Fruit fly (Drosophila melanogaster): ENCODE data around the gene CG34393.

The CG34393 gene

DNA sequence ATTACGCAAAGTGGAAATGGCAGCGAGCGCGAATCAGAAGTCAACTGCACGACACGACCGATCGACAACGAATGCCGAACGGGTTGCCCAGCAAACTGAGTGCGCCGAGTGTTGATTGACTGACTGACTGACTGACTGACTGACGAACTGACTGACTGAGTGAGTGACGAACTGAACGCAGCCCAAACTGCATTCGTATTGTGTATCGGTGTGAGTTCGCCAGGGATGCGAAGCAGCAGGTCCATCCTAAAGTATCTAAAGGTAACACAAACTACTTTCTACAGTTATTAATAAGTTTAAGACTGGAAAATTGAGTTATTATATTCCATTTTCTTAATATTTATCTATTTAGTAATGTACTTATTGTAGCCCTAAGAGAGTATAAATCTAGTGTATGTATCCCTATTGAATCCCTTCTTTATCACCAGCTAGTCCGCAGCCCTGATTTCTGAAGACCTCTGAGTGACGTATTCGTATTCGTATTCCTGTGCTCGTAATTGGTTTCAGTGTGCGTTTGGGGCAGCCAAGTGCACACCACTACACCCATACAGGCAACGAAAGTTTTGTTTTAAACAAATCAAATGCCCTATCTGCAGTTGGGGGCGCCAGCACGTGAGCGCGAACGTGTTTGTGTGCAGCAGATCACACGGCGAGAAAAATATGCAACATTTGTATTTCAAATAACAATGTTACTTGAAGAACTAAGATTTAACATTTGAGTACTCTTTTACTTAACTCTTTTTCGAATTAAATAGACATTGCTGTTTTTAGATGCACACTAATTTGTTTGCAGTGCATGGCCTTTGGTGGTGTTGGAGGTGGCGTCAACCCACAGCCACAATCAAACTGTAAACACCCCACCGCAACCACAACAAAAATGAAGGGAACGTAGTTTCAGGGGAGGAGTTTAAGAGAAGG is 47.3 kb downstream of the CG34393 start (continued):
- peak; percentile 89 for TF ChIP-seq CG13624 (GFP tag; optimal IDR thresholded peaks at IDR 0.05)
- peak; percentile 80 for TF ChIP-seq CG17912 (GFP tag; optimal IDR thresholded peaks at IDR 0.05)
- TF ChIP-seq CG10462 (GFP tag; optimal IDR thresholded peaks at IDR 0.05): peak; percentile 93
- TF ChIP-seq CG7357 (GFP tag; IDR thresholded peaks at IDR 0.05): peak; percentile 85
- TF ChIP-seq CG10959 (GFP tag; IDR thresholded peaks at IDR 0.05): peak; percentile 94
- TF ChIP-seq lbe (GFP tag; optimal IDR thresholded peaks at IDR 0.05): peak; percentile 5
- peak; percentile 82 for TF ChIP-seq CG12155 (GFP tag; optimal IDR thresholded peaks at IDR 0.05)
- TF ChIP-seq CG4404 (GFP tag; IDR thresholded peaks at IDR 0.05): peak; percentile 75
- peak; percentile 82 for TF ChIP-seq CG8290 (GFP tag; optimal IDR thresholded peaks at IDR 0.05)
- TF ChIP-seq CG8290 (tag; optimal IDR thresholded peaks at IDR 0.05): peak; percentile 56 to 97
- TF ChIP-seq CG12219 (GFP tag; optimal IDR thresholded peaks at IDR 0.05): peak; percentile 93
- peak; percentile 93 for TF ChIP-seq gce (GFP tag; IDR thresholded peaks at IDR 0.05)
- peak; percentile 98 for TF ChIP-seq ci (GFP tag; IDR thresholded peaks at IDR 0.05)
- no peak for TF ChIP-seq hb (GFP tag; IDR thresholded peaks at IDR 0.05; ENCODE audit: partially characterized antibody)
- TF ChIP-seq CG12942 (GFP tag; optimal IDR thresholded peaks at IDR 0.05): peak; percentile 90
- TF ChIP-seq CG33557 (GFP tag; optimal IDR thresholded peaks at IDR 0.05): peak; percentile 88
- peak; percentile 85 for TF ChIP-seq CG4282 (GFP tag; optimal IDR thresholded peaks at IDR 0.05)
- TF ChIP-seq CG31365 (tag; optimal IDR thresholded peaks at IDR 0.05): peak; percentile 77
- peak; percentile 89 for TF ChIP-seq sima (GFP tag; optimal IDR thresholded peaks at IDR 0.05)
- peak; percentile 83 for TF ChIP-seq vfl (GFP tag; optimal IDR thresholded peaks at IDR 0.05)
- peak; percentile 47 for TF ChIP-seq schlank (tag; optimal IDR thresholded peaks at IDR 0.05)
- peak; percentile 95 for TF ChIP-seq az2 (GFP tag; optimal IDR thresholded peaks at IDR 0.05)
- TF ChIP-seq CG34422 (GFP tag; IDR thresholded peaks at IDR 0.05): peak; percentile 95
- TF ChIP-seq sna (GFP tag; IDR thresholded peaks at IDR 0.05; ENCODE audit: partially characterized antibody): no peak
- peak; percentile 98 for TF ChIP-seq CG1603 (tag; optimal IDR thresholded peaks at IDR 0.05)
- TF ChIP-seq shn (GFP tag; optimal IDR thresholded peaks at IDR 0.05): peak; percentile 94
- peak; percentile 64; the same call in 1 of the 2 replicates for TF ChIP-seq CG8765 (GFP tag; IDR thresholded peaks at IDR 0.05)
- peak; percentile 85 for TF ChIP-seq odd (GFP tag; optimal IDR thresholded peaks at IDR 0.05)
- no peak for TF ChIP-seq amos (GFP tag; IDR thresholded peaks at IDR 0.05; ENCODE audit: partially characterized antibody)
- TF ChIP-seq HLH4C (GFP tag; IDR thresholded peaks at IDR 0.05; ENCODE audit: partially characterized antibody): no peak
- TF ChIP-seq ac (GFP tag; optimal IDR thresholded peaks at IDR 0.05): peak; percentile 39
- peak; percentile 96 for TF ChIP-seq btn (GFP tag; optimal IDR thresholded peaks at IDR 0.05)
- peak; percentile 72 for TF ChIP-seq CG6854 (GFP tag; optimal IDR thresholded peaks at IDR 0.05)
- TF ChIP-seq kah (GFP tag; optimal IDR thresholded peaks at IDR 0.05): peak; percentile 89
- TF ChIP-seq Trl (optimal IDR thresholded peaks at IDR 0.05): no peak
- peak; percentile 94 for TF ChIP-seq Trl (GFP tag; optimal IDR thresholded peaks at IDR 0.05)
- TF ChIP-seq CG4820 (GFP tag; optimal IDR thresholded peaks at IDR 0.05): peak; percentile 95
- TF ChIP-seq NK7.1 (GFP tag; optimal IDR thresholded peaks at IDR 0.05): peak; percentile 87
- TF ChIP-seq ewg (GFP tag; optimal IDR thresholded peaks at IDR 0.05): peak; percentile 93
- TF ChIP-seq CG4360 (GFP tag; IDR thresholded peaks at IDR 0.05): peak; percentile 75
- TF ChIP-seq tx (GFP tag; optimal IDR thresholded peaks at IDR 0.05): peak; percentile 95
- TF ChIP-seq CG6791 (GFP tag; IDR thresholded peaks at IDR 0.05; ENCODE audit: partially characterized antibody): no peak
- TF ChIP-seq tna (GFP tag; IDR thresholded peaks at IDR 0.05; ENCODE audit: partially characterized antibody): no peak
- peak; percentile 93 for TF ChIP-seq CG6254 (GFP tag; optimal IDR thresholded peaks at IDR 0.05)
- peak; percentile 89 for TF ChIP-seq CG4707 (GFP tag; optimal IDR thresholded peaks at IDR 0.05)
- peak; percentile 97 for TF ChIP-seq CG17359 (tag; optimal IDR thresholded peaks at IDR 0.05)
- TF ChIP-seq grau (tag; optimal IDR thresholded peaks at IDR 0.05): peak; percentile 90
- 0 out of 3 replicates have a peak, but pooled peaks have one; percentile 42 for TF ChIP-seq Dbx (GFP tag; IDR thresholded peaks at IDR 0.05)
- peak; percentile 57 for TF ChIP-seq grn (GFP tag; optimal IDR thresholded peaks at IDR 0.05)

All from whole organism, embryonic.